Fruit fly (Drosophila melanogaster) whole organism, embryonic: ENCODE measurements around the gene CG43245.

Source experiments
- Asciz ChIP-seq: fragments of 200-800 bp; sonication (Bioruptor generic); optimal IDR thresholded peaks from 2 replicates; lab custom pipeline; 2017; ENCODE audit warnings: missing biosample characterization, mild to moderate bottlenecking, missing genetic modification characterization, missing genetic modification reagents
- CG10209 ChIP-seq: fragments of 200-800 bp; sonication (Bioruptor generic); optimal IDR thresholded peaks from 3 replicates; lab custom pipeline; 2017; ENCODE audit warnings: missing biosample characterization, mild to moderate bottlenecking, missing genetic modification characterization, missing genetic modification reagents
- CG1024 ChIP-seq: fragments of 200-800 bp; sonication (Bioruptor generic); IDR thresholded peaks from 2 replicates; pipeline ENCODE4 v1.3.6; 2022; ENCODE audit warnings: missing biosample characterization, missing genetic modification characterization
- CG10431 ChIP-seq: fragments of 200-800 bp; sonication (Bioruptor generic); optimal IDR thresholded peaks from 3 replicates; lab custom pipeline; 2018; ENCODE audit warnings: missing biosample characterization, mild to moderate bottlenecking, missing genetic modification characterization
- CG10979 ChIP-seq: fragments of 200-800 bp; sonication (Bioruptor generic); optimal IDR thresholded peaks from 2 replicates; lab custom pipeline; 2018; ENCODE audit warnings: missing biosample characterization, mild to moderate bottlenecking, missing genetic modification characterization, moderate library complexity
- CG11504 ChIP-seq: fragments of 200-800 bp; sonication (Bioruptor generic); optimal IDR thresholded peaks from 3 replicates; lab custom pipeline; 2019; ENCODE audit warnings: missing biosample characterization, mild to moderate bottlenecking, missing genetic modification characterization, moderate library complexity
- CG11696 ChIP-seq: fragments of 200-800 bp; sonication (Bioruptor generic); IDR thresholded peaks from 2 replicates; pipeline ENCODE4 v1.3.6; 2022; ENCODE audit warnings: missing biosample characterization, missing genetic modification characterization
- CG14667 ChIP-seq: fragments of 200-800 bp; sonication (Bioruptor generic); IDR thresholded peaks from 2 replicates; pipeline ENCODE4 v1.3.6; 2022; ENCODE audit warnings: missing biosample characterization, missing genetic modification characterization
- CG15011 ChIP-seq: fragments of 200-800 bp; sonication (Bioruptor generic); optimal IDR thresholded peaks from 3 replicates; lab custom pipeline; 2018; ENCODE audit warnings: missing biosample characterization, mild to moderate bottlenecking, missing genetic modification characterization
- CG15073 ChIP-seq: fragments of 200-800 bp; sonication (Bioruptor generic); optimal IDR thresholded peaks from 2 replicates; lab custom pipeline; 2016; ENCODE audit warnings: missing biosample characterization, missing genetic modification characterization
- CG1602 ChIP-seq: fragments of 200-800 bp; sonication (Bioruptor generic); optimal IDR thresholded peaks from 3 replicates; lab custom pipeline; 2016; ENCODE audit warnings: missing biosample characterization, missing genetic modification characterization
- CG16813 ChIP-seq: fragments of 200-800 bp; sonication (Bioruptor generic); IDR thresholded peaks from 3 replicates; pipeline ENCODE4 v1.3.6; 2022; ENCODE audit warnings: missing biosample characterization, missing genetic modification characterization; ENCODE audit not compliant: partially characterized antibody
- CG16815 ChIP-seq: fragments of 200-800 bp; sonication (Bioruptor generic); optimal IDR thresholded peaks from 3 replicates; lab custom pipeline; 2017; ENCODE audit warnings: missing biosample characterization, mild to moderate bottlenecking, missing genetic modification characterization
- CG17612 ChIP-seq: fragments of 200-800 bp; sonication (Bioruptor generic); IDR thresholded peaks from 2 replicates; pipeline ENCODE4 v1.3.6; 2022; ENCODE audit warnings: missing biosample characterization, missing genetic modification characterization
- CG17829 ChIP-seq: fragments of 200-800 bp; optimal IDR thresholded peaks from 2 replicates; lab custom pipeline; 2019; ENCODE audit warnings: missing biosample characterization, mild to moderate bottlenecking, missing genetic modification characterization, moderate library complexity
- CG2875 ChIP-seq: fragments of 200-800 bp; sonication (Bioruptor generic); optimal IDR thresholded peaks from 2 replicates; lab custom pipeline; 2017; ENCODE audit warnings: missing biosample characterization, mild to moderate bottlenecking, missing genetic modification characterization, missing genetic modification reagents
- CG3065 ChIP-seq: fragments of 200-800 bp; sonication (Bioruptor generic); optimal IDR thresholded peaks from 2 replicates; lab custom pipeline; 2016; ENCODE audit warnings: missing biosample characterization, missing genetic modification characterization
- CG3281 ChIP-seq: fragments of 200-800 bp; sonication (Bioruptor generic); optimal IDR thresholded peaks from 3 replicates; lab custom pipeline; 2017; ENCODE audit warnings: missing biosample characterization, mild to moderate bottlenecking, missing genetic modification characterization
- CG3847 ChIP-seq: fragments of 200-800 bp; sonication (Bioruptor generic); IDR thresholded peaks from 2 replicates; pipeline ENCODE4 v1.3.6; 2022; ENCODE audit warnings: missing biosample characterization, missing genetic modification characterization
- CG8290 ChIP-seq, 3 experiments: fragments of 200-800 bp; sonication (Bioruptor generic); optimal IDR thresholded peaks; 2 replicates each; lab custom pipeline; 2016 to 2019; ENCODE audit warnings: missing biosample characterization in 3 of 3, missing genetic modification characterization in 3 of 3, mild to moderate bottlenecking in 2 of 3, moderate library complexity in 1 of 3
- CG8478 ChIP-seq: fragments of >200 bp; optimal IDR thresholded peaks from 2 replicates; lab custom pipeline; 2018
- CG9609 ChIP-seq: fragments of 200-800 bp; sonication (Bioruptor generic); optimal IDR thresholded peaks from 3 replicates; lab custom pipeline; 2016; ENCODE audit warnings: missing biosample characterization, missing genetic modification characterization
- Dfd ChIP-seq, 2 experiments: fragments of >200 bp; optimal IDR thresholded peaks; 2 replicates each; lab custom pipeline; 2017; ENCODE audit warnings: missing biosample characterization in 2 of 2, missing genetic modification characterization in 2 of 2
- ERR ChIP-seq: fragments of 200-800 bp; sonication (Bioruptor generic); optimal IDR thresholded peaks from 2 replicates; lab custom pipeline; 2016; ENCODE audit warnings: missing biosample characterization, missing genetic modification characterization
- Fer1 ChIP-seq: fragments of 200-800 bp; sonication (Bioruptor generic); optimal IDR thresholded peaks from 2 replicates; lab custom pipeline; 2017; ENCODE audit warnings: missing biosample characterization, mild to moderate bottlenecking, missing genetic modification characterization
- H2.0 ChIP-seq: fragments of 200-800 bp; sonication (Bioruptor generic); IDR thresholded peaks from 2 replicates; pipeline ENCODE4 v1.3.6; 2022; ENCODE audit warnings: missing biosample characterization, missing genetic modification characterization
- HLH4C ChIP-seq: fragments of 200-800 bp; sonication (Bioruptor generic); IDR thresholded peaks from 3 replicates; pipeline ENCODE4 v1.3.6; 2022; ENCODE audit warnings: missing biosample characterization, missing genetic modification characterization; ENCODE audit not compliant: partially characterized antibody
- HLH54F ChIP-seq: fragments of 200-800 bp; sonication (Bioruptor generic); optimal IDR thresholded peaks from 3 replicates; lab custom pipeline; 2016; ENCODE audit warnings: missing biosample characterization, missing genetic modification characterization
- Lim3 ChIP-seq: fragments of 200-800 bp; sonication (Bioruptor generic); IDR thresholded peaks from 2 replicates; pipeline ENCODE4 v1.3.6; 2022; ENCODE audit warnings: missing biosample characterization, missing genetic modification characterization
- MBD-R2 ChIP-seq: fragments of 200-800 bp; sonication (Bioruptor generic); IDR thresholded peaks from 2 replicates; pipeline ENCODE4 v1.3.6; 2022; ENCODE audit warnings: missing biosample characterization, missing genetic modification characterization
- Myb ChIP-seq: fragments of 200-800 bp; sonication (Bioruptor generic); optimal IDR thresholded peaks from 2 replicates; lab custom pipeline; 2016; ENCODE audit warnings: missing biosample characterization, missing genetic modification characterization
- Sin3A ChIP-seq: fragments of >200 bp; optimal IDR thresholded peaks from 2 replicates; lab custom pipeline; 2018
- Ssrp ChIP-seq: fragments of 200-800 bp; sonication (Bioruptor generic); optimal IDR thresholded peaks from 2 replicates; lab custom pipeline; 2018; ENCODE audit warnings: missing biosample characterization, mild to moderate bottlenecking, missing genetic modification characterization, moderate library complexity
- TFAM ChIP-seq: fragments of 200-800 bp; sonication (Bioruptor generic); optimal IDR thresholded peaks from 2 replicates; lab custom pipeline; 2017; ENCODE audit warnings: missing biosample characterization, missing genetic modification characterization, inconsistent platforms
- dysf ChIP-seq: fragments of 200-800 bp; sonication (Bioruptor generic); IDR thresholded peaks from 3 replicates; pipeline ENCODE4 v1.3.6; 2022; ENCODE audit warnings: missing biosample characterization, missing genetic modification characterization
- emc ChIP-seq: fragments of 200-800 bp; sonication (Bioruptor generic); optimal IDR thresholded peaks from 2 replicates; lab custom pipeline; 2016; ENCODE audit warnings: missing biosample characterization, missing genetic modification characterization
- exex ChIP-seq: fragments of 200-800 bp; sonication (Bioruptor generic); optimal IDR thresholded peaks from 4 replicates; lab custom pipeline; 2018; ENCODE audit warnings: missing biosample characterization, mild to moderate bottlenecking, missing genetic modification characterization, moderate library complexity
- gro ChIP-seq: fragments of 200-800 bp; sonication (Bioruptor generic); optimal IDR thresholded peaks from 2 replicates; lab custom pipeline; 2016; ENCODE audit warnings: missing biosample characterization, missing genetic modification characterization
- h ChIP-seq: fragments of >200 bp; optimal IDR thresholded peaks from 2 replicates; lab custom pipeline; 2017
- hkb ChIP-seq, 2 experiments: fragments of 200-800 bp in 1 of 2; fragments of >200 bp in 1 of 2; sonication (Bioruptor generic) in 1 of 2; IDR thresholded peaks in 1 of 2; optimal IDR thresholded peaks in 1 of 2; 2 replicates each; pipeline versions ENCODE4 v1.3.6 to Lab custom; 2017 to 2022; ENCODE audit warnings: missing biosample characterization in 1 of 2, missing genetic modification characterization in 1 of 2
- inv ChIP-seq: fragments of 200-800 bp; sonication (Bioruptor generic); IDR thresholded peaks from 2 replicates; pipeline ENCODE4 v1.3.6; 2022; ENCODE audit warnings: missing biosample characterization, missing genetic modification characterization; ENCODE audit not compliant: partially characterized antibody
- nmo ChIP-seq: fragments of 200-800 bp; sonication (Bioruptor generic); optimal IDR thresholded peaks from 2 replicates; lab custom pipeline; 2018; ENCODE audit warnings: missing biosample characterization, mild to moderate bottlenecking, missing genetic modification characterization, moderate library complexity
- oc ChIP-seq: fragments of 200-800 bp; sonication (Bioruptor generic); optimal IDR thresholded peaks from 2 replicates; lab custom pipeline; 2018; ENCODE audit warnings: missing biosample characterization, mild to moderate bottlenecking, missing genetic modification characterization, moderate library complexity
- org-1 ChIP-seq: fragments of 200-800 bp; sonication (Bioruptor generic); optimal IDR thresholded peaks from 2 replicates; lab custom pipeline; 2017; ENCODE audit warnings: missing biosample characterization, missing genetic modification characterization
- pita ChIP-seq: fragments of 200-800 bp; sonication (Bioruptor generic); optimal IDR thresholded peaks from 2 replicates; lab custom pipeline; 2017; ENCODE audit warnings: missing biosample characterization, mild to moderate bottlenecking, missing genetic modification characterization
- pnt ChIP-seq: fragments of 200-800 bp; sonication (Bioruptor generic); optimal IDR thresholded peaks from 3 replicates; lab custom pipeline; 2016; ENCODE audit warnings: missing biosample characterization, missing genetic modification characterization
- tll ChIP-seq, 2 experiments: fragments of 200-800 bp in 1 of 2; fragments of >200 bp in 1 of 2; sonication (Bioruptor generic) in 1 of 2; optimal IDR thresholded peaks; 2 replicates each; lab custom pipeline; 2017 to 2019; ENCODE audit warnings: missing biosample characterization in 2 of 2, missing genetic modification characterization in 2 of 2, mild to moderate bottlenecking in 1 of 2, moderate library complexity in 1 of 2
- tna ChIP-seq: fragments of 200-800 bp; sonication (Bioruptor generic); IDR thresholded peaks from 2 replicates; pipeline ENCODE4 v1.3.6; 2022; ENCODE audit warnings: missing biosample characterization, missing genetic modification characterization; ENCODE audit not compliant: partially characterized antibody
- unc-4 ChIP-seq: fragments of 200-800 bp; sonication (Bioruptor generic); IDR thresholded peaks from 2 replicates; pipeline ENCODE4 v1.3.6; 2022; ENCODE audit warnings: missing biosample characterization, missing genetic modification characterization; ENCODE audit not compliant: partially characterized antibody
- z ChIP-seq: fragments of 200-800 bp; sonication (Bioruptor generic); IDR thresholded peaks from 3 replicates; pipeline ENCODE4 v1.3.6; 2022; ENCODE audit warnings: missing biosample characterization, missing genetic modification characterization

CG43245 gene

dm6 chr3L:10752588-10753057, 19.1 kb upstream of the CG43245 start (continued):
- TF ChIP-seq CG2875 (GFP tag; lab: Kevin White, UChicago): peak; percentile 91
- no peak for TF ChIP-seq z (GFP tag; lab: Robert Waterston, UW)
- TF ChIP-seq org-1 (GFP tag; lab: Kevin White, UChicago): peak; percentile 96
- peak; percentile 83 for TF ChIP-seq exex (tag; lab: Kevin White, UChicago)
- TF ChIP-seq CG16815 (GFP tag; lab: Kevin White, UChicago): peak; percentile 93
- peak; percentile 98 for TF ChIP-seq Ssrp (tag; lab: Kevin White, UChicago)
- peak; percentile 77 for TF ChIP-seq CG1024 (GFP tag; lab: Robert Waterston, UW)
- TF ChIP-seq dysf (GFP tag; lab: Robert Waterston, UW): peak; percentile 98
- TF ChIP-seq oc (tag; lab: Kevin White, UChicago): peak; percentile 91
- TF ChIP-seq Fer1 (GFP tag; lab: Kevin White, UChicago): peak; percentile 96
- TF ChIP-seq unc-4 (GFP tag; lab: Robert Waterston, UW): no peak
- TF ChIP-seq CG15011 (GFP tag; lab: Kevin White, UChicago): peak; percentile 96
- peak; percentile 97 for TF ChIP-seq CG3847
- TF ChIP-seq TFAM: peak; percentile 75
- TF ChIP-seq CG9609: peak; percentile 54
- TF ChIP-seq pita: no peak
- TF ChIP-seq H2.0: peak; percentile 89
- TF ChIP-seq tna (GFP tag; lab: Robert Waterston, UW): no peak
- TF ChIP-seq pnt (GFP tag; lab: Kevin White, UChicago): peak; percentile 54
- TF ChIP-seq nmo (GFP tag; lab: Kevin White, UChicago): peak; percentile 98
- peak; percentile 94 for TF ChIP-seq CG10979
- TF ChIP-seq h (lab: Kevin White, UChicago): no peak
- TF ChIP-seq CG15073 (GFP tag; lab: Kevin White, UChicago): peak; percentile 17
- no peak for TF ChIP-seq Sin3A (lab: Kevin White, UChicago)
- no peak for TF ChIP-seq CG8478 (lab: Kevin White, UChicago)
- TF ChIP-seq Lim3 (GFP tag; lab: Robert Waterston, UW): peak; percentile 75
- TF ChIP-seq Asciz (GFP tag; lab: Kevin White, UChicago): peak; percentile 95
- peak; percentile 81 for TF ChIP-seq CG8290 (GFP tag; optimal IDR thresholded peaks at IDR 0.05; lab: Kevin White, UChicago)
- TF ChIP-seq CG8290 (tag; optimal IDR thresholded peaks at IDR 0.05; lab: Kevin White, UChicago): peak; percentile 14 to 83
- peak; percentile 78 for TF ChIP-seq CG11696 (GFP tag; lab: Robert Waterston, UW)
- TF ChIP-seq tll (GFP tag; optimal IDR thresholded peaks at IDR 0.05; lab: Kevin White, UChicago): peak in 1 of 2 experiments; percentile 20
- peak; percentile 97 for TF ChIP-seq CG10209 (GFP tag; lab: Kevin White, UChicago)
- TF ChIP-seq Dfd (GFP tag; optimal IDR thresholded peaks at IDR 0.05; lab: Kevin White, UChicago): peak in 1 of 2 experiments; percentile 88
- TF ChIP-seq Myb (GFP tag; lab: Kevin White, UChicago): peak; percentile 34
- peak; percentile 2 for TF ChIP-seq ERR (GFP tag; lab: Kevin White, UChicago)
- peak; percentile 98 for TF ChIP-seq CG3281 (GFP tag; lab: Kevin White, UChicago)
- peak; percentile 78 for TF ChIP-seq gro
- peak; percentile 82 for TF ChIP-seq CG3065 (GFP tag; lab: Kevin White, UChicago)
- TF ChIP-seq HLH4C (GFP tag; lab: Robert Waterston, UW): no peak
- TF ChIP-seq CG1602 (GFP tag; lab: Kevin White, UChicago): peak; percentile 92
- no peak for TF ChIP-seq hkb (optimal IDR thresholded peaks at IDR 0.05; lab: Kevin White, UChicago)
- TF ChIP-seq hkb (GFP tag; IDR thresholded peaks at IDR 0.05; lab: Robert Waterston, UW): peak; percentile 92
- peak; percentile 66 for TF ChIP-seq HLH54F (GFP tag; lab: Kevin White, UChicago)
- TF ChIP-seq CG17829 (tag; lab: Kevin White, UChicago): peak; percentile 97
- no peak for TF ChIP-seq inv
- peak; percentile 12 for TF ChIP-seq emc (GFP tag; lab: Kevin White, UChicago)
- peak; percentile 93 for TF ChIP-seq CG17612 (GFP tag; lab: Robert Waterston, UW)
- peak; percentile 98 for TF ChIP-seq CG11504
- TF ChIP-seq MBD-R2: peak; percentile 84
- TF ChIP-seq CG16813 (GFP tag; lab: Robert Waterston, UW): no peak
- peak; percentile 94 for TF ChIP-seq CG14667 (GFP tag; lab: Robert Waterston, UW)
- peak; percentile 55 for TF ChIP-seq CG10431
